Worm (Caenorhabditis elegans): Measurements from ENCODE around the gene srab-12.

ce11 chrV:17749181-17749580, 34.3 kb downstream of the srab-12 start, which contains the start of gene R12G8.1:
- TF ChIP-seq mep-1 (tag; optimal IDR thresholded peaks at IDR 0.05) (no peak), elt-1 (tag; optimal IDR thresholded peaks at IDR 0.05; ENCODE audit: borderline replicate concordance, insufficient read depth) (no peak), ztf-11 (tag; optimal IDR thresholded peaks at IDR 0.05) (no peak), pha-4 (tag; optimal IDR thresholded peaks at IDR 0.05) (no peak), unc-62 (GFP tag; optimal IDR thresholded peaks at IDR 0.05) (no peak), mab-5 (tag; optimal IDR thresholded peaks at IDR 0.05) (no peak), blmp-1 (tag; optimal IDR thresholded peaks at IDR 0.05) (no peak), snpc-4 (tag; optimal IDR thresholded peaks at IDR 0.05) (no peak), unc-39 (tag; optimal IDR thresholded peaks at IDR 0.05) (no peak)
